Fruit fly (Drosophila melanogaster) whole organism, embryonic: ENCODE measurements around the gene CG2961.

ENCODE experiments used
- Abd-B ChIP-seq: fragments of 200-800 bp; sonication (Bioruptor generic); optimal IDR thresholded peaks from 2 replicates; lab custom pipeline; 2018; ENCODE audit warnings: missing biosample characterization, mild to moderate bottlenecking, missing genetic modification characterization, moderate library complexity
- Awh ChIP-seq: fragments of 200-800 bp; sonication (Bioruptor generic); IDR thresholded peaks from 2 replicates; pipeline ENCODE4, ENCODE4 v1.3.6; 2022; ENCODE audit warnings: missing biosample characterization, missing genetic modification characterization
- B-H1 ChIP-seq: fragments of 200-800 bp; sonication (Bioruptor generic); IDR thresholded peaks from 3 replicates; pipeline ENCODE4 v1.3.6; 2022; ENCODE audit warnings: missing biosample characterization, missing genetic modification characterization
- BEAF-32 ChIP-seq: fragments of 200-800 bp; sonication (Bioruptor generic); optimal IDR thresholded peaks from 3 replicates; lab custom pipeline; 2017; ENCODE audit warnings: missing biosample characterization, missing genetic modification characterization, mild to moderate bottlenecking, moderate library complexity, missing genetic modification reagents
- CG10209 ChIP-seq: fragments of 200-800 bp; sonication (Bioruptor generic); optimal IDR thresholded peaks from 3 replicates; lab custom pipeline; 2017; ENCODE audit warnings: missing biosample characterization, mild to moderate bottlenecking, missing genetic modification characterization, missing genetic modification reagents
- CG10959 ChIP-seq: fragments of 200-800 bp; sonication (Bioruptor generic); IDR thresholded peaks from 2 replicates; pipeline ENCODE4 v1.3.6; 2022; ENCODE audit warnings: missing biosample characterization, missing genetic modification characterization
- CG11398 ChIP-seq: fragments of 200-800 bp; sonication (Bioruptor generic); optimal IDR thresholded peaks from 2 replicates; lab custom pipeline; 2016; ENCODE audit warnings: missing biosample characterization, missing genetic modification characterization
- CG13123 ChIP-seq: fragments of 200-800 bp; sonication (Bioruptor generic); optimal IDR thresholded peaks from 2 replicates; lab custom pipeline; 2016; ENCODE audit warnings: missing biosample characterization, missing genetic modification characterization
- CG13624 ChIP-seq: fragments of 200-800 bp; sonication (Bioruptor generic); optimal IDR thresholded peaks from 2 replicates; lab custom pipeline; 2016; ENCODE audit warnings: missing biosample characterization, missing genetic modification characterization
- CG14441 ChIP-seq: fragments of 200-800 bp; sonication (Bioruptor generic); IDR thresholded peaks from 2 replicates; pipeline ENCODE4 v1.3.6; 2022; ENCODE audit warnings: missing biosample characterization, missing genetic modification characterization
- CG16815 ChIP-seq: fragments of 200-800 bp; sonication (Bioruptor generic); optimal IDR thresholded peaks from 3 replicates; lab custom pipeline; 2017; ENCODE audit warnings: missing biosample characterization, mild to moderate bottlenecking, missing genetic modification characterization
- CG18011 ChIP-seq: fragments of 200-800 bp; sonication (Bioruptor generic); optimal IDR thresholded peaks from 2 replicates; lab custom pipeline; 2017; ENCODE audit warnings: missing biosample characterization, missing genetic modification characterization, mild to moderate bottlenecking, moderate library complexity, missing genotype
- CG33557 ChIP-seq: fragments of 200-800 bp; sonication (Bioruptor generic); optimal IDR thresholded peaks from 2 replicates; lab custom pipeline; 2019; ENCODE audit warnings: missing biosample characterization, mild to moderate bottlenecking, missing genetic modification characterization, moderate library complexity
- CG3726 ChIP-seq: fragments of 200-800 bp; sonication (Bioruptor generic); IDR thresholded peaks from 3 replicates; pipeline ENCODE4, ENCODE4 v1.3.6; 2022; ENCODE audit warnings: missing biosample characterization, missing genetic modification characterization
- CG6765 ChIP-seq: fragments of 200-800 bp; sonication (Bioruptor generic); optimal IDR thresholded peaks from 3 replicates; lab custom pipeline; 2017; ENCODE audit warnings: missing biosample characterization, mild to moderate bottlenecking, missing genetic modification characterization
- CG7556 ChIP-seq: fragments of 200-800 bp; sonication (Bioruptor generic); optimal IDR thresholded peaks from 2 replicates; lab custom pipeline; 2017; ENCODE audit warnings: missing biosample characterization, mild to moderate bottlenecking, missing genetic modification characterization
- CG7786 ChIP-seq: fragments of 200-800 bp; sonication (Bioruptor generic); optimal IDR thresholded peaks from 2 replicates; lab custom pipeline; 2016; ENCODE audit warnings: missing biosample characterization, missing genetic modification characterization
- CG7928 ChIP-seq: fragments of 200-800 bp; sonication (Bioruptor generic); optimal IDR thresholded peaks from 2 replicates; lab custom pipeline; 2017; ENCODE audit warnings: missing biosample characterization, mild to moderate bottlenecking, missing genetic modification characterization
- CG8089 ChIP-seq: fragments of 200-800 bp; sonication (Bioruptor generic); optimal IDR thresholded peaks from 3 replicates; lab custom pipeline; 2016; ENCODE audit warnings: missing biosample characterization, missing genetic modification characterization
- CkIIα-i1 ChIP-seq: fragments of 200-800 bp; sonication (Bioruptor generic); IDR thresholded peaks from 2 replicates; pipeline ENCODE4 v1.3.6; 2022; ENCODE audit warnings: missing biosample characterization, missing genetic modification characterization
- Doc3 ChIP-seq: fragments of 200-800 bp; sonication (Bioruptor generic); IDR thresholded peaks from 3 replicates; pipeline ENCODE4 v1.3.6; 2022; ENCODE audit warnings: missing biosample characterization, missing genetic modification characterization; ENCODE audit not compliant: partially characterized antibody
- H2.0 ChIP-seq: fragments of 200-800 bp; sonication (Bioruptor generic); IDR thresholded peaks from 2 replicates; pipeline ENCODE4 v1.3.6; 2022; ENCODE audit warnings: missing biosample characterization, missing genetic modification characterization
- HLH3B ChIP-seq: fragments of 200-800 bp; sonication (Bioruptor generic); IDR thresholded peaks from 2 replicates; pipeline ENCODE4 v1.3.6; 2022; ENCODE audit warnings: missing biosample characterization, missing genetic modification characterization
- Lim3 ChIP-seq: fragments of 200-800 bp; sonication (Bioruptor generic); IDR thresholded peaks from 2 replicates; pipeline ENCODE4 v1.3.6; 2022; ENCODE audit warnings: missing biosample characterization, missing genetic modification characterization
- Mrtf ChIP-seq: fragments of 200-800 bp; sonication (Bioruptor generic); IDR thresholded peaks from 3 replicates; pipeline ENCODE4 v1.3.6; 2022; ENCODE audit warnings: missing biosample characterization, missing genetic modification characterization
- Ptx1 ChIP-seq: fragments of 200-800 bp; sonication (Bioruptor generic); IDR thresholded peaks from 2 replicates; pipeline ENCODE4 v1.3.6; 2022; ENCODE audit warnings: missing biosample characterization, missing genetic modification characterization
- Sry-β ChIP-seq: fragments of 200-800 bp; sonication (Bioruptor generic); optimal IDR thresholded peaks from 2 replicates; lab custom pipeline; 2018; ENCODE audit warnings: missing biosample characterization, mild to moderate bottlenecking, missing genetic modification characterization, moderate library complexity
- bowl ChIP-seq: fragments of 200-800 bp; sonication (Bioruptor generic); IDR thresholded peaks from 2 replicates; pipeline ENCODE4 v1.3.6; 2022; ENCODE audit warnings: missing biosample characterization, missing genetic modification characterization
- bsh ChIP-seq, 2 experiments: fragments of 200-800 bp; sonication (Bioruptor generic); optimal IDR thresholded peaks; 2 replicates each; lab custom pipeline; 2017 to 2018; ENCODE audit warnings: mild to moderate bottlenecking in 2 of 2, missing biosample characterization in 2 of 2, missing genetic modification characterization in 2 of 2, moderate library complexity in 1 of 2
- cad ChIP-seq: fragments of >200 bp; optimal IDR thresholded peaks from 2 replicates; lab custom pipeline; 2017; ENCODE audit warnings: missing biosample characterization, missing genetic modification characterization
- chinmo ChIP-seq: fragments of 200-800 bp; sonication (Bioruptor generic); IDR thresholded peaks from 4 replicates; pipeline ENCODE4 v1.3.6; 2022; ENCODE audit warnings: missing biosample characterization, missing genetic modification characterization; ENCODE audit not compliant: partially characterized antibody
- crp ChIP-seq, 2 experiments: fragments of 200-800 bp; sonication (Bioruptor generic); optimal IDR thresholded peaks; 2 replicates in 1 of 2; 3 replicates in 1 of 2; lab custom pipeline; 2017; ENCODE audit warnings: missing biosample characterization in 2 of 2, missing genetic modification characterization in 2 of 2, mild to moderate bottlenecking in 1 of 2, moderate library complexity in 1 of 2
- da ChIP-seq: fragments of 200-800 bp; sonication (Bioruptor generic); optimal IDR thresholded peaks from 2 replicates; lab custom pipeline; 2016; ENCODE audit warnings: missing biosample characterization, missing genetic modification characterization
- en ChIP-seq: fragments of 200-800 bp; sonication (Bioruptor generic); optimal IDR thresholded peaks from 2 replicates; lab custom pipeline; 2016; ENCODE audit warnings: missing biosample characterization, missing genetic modification characterization
- fd64A ChIP-seq: fragments of 200-800 bp; sonication (Bioruptor generic); optimal IDR thresholded peaks from 3 replicates; lab custom pipeline; 2018; ENCODE audit warnings: missing biosample characterization, mild to moderate bottlenecking, missing genetic modification characterization
- her ChIP-seq: fragments of 200-800 bp; sonication (Bioruptor generic); optimal IDR thresholded peaks from 2 replicates; lab custom pipeline; 2016; ENCODE audit warnings: missing biosample characterization, missing genetic modification characterization
- knrl ChIP-seq: fragments of 200-800 bp; sonication (Bioruptor generic); IDR thresholded peaks from 3 replicates; pipeline ENCODE4 v1.3.6; 2022; ENCODE audit warnings: missing biosample characterization, missing genetic modification characterization; ENCODE audit not compliant: partially characterized antibody
- pho ChIP-seq: fragments of 200-800 bp; sonication (Bioruptor generic); optimal IDR thresholded peaks from 2 replicates; lab custom pipeline; 2016; ENCODE audit warnings: missing biosample characterization, missing genetic modification characterization
- pita ChIP-seq: fragments of 200-800 bp; sonication (Bioruptor generic); optimal IDR thresholded peaks from 2 replicates; lab custom pipeline; 2017; ENCODE audit warnings: missing biosample characterization, mild to moderate bottlenecking, missing genetic modification characterization
- pros ChIP-seq: fragments of 200-800 bp; sonication (Bioruptor generic); optimal IDR thresholded peaks from 3 replicates; lab custom pipeline; 2019; ENCODE audit warnings: missing biosample characterization, mild to moderate bottlenecking, missing genetic modification characterization, moderate library complexity
- repo ChIP-seq: fragments of 200-800 bp; sonication (Bioruptor generic); optimal IDR thresholded peaks from 2 replicates; lab custom pipeline; 2016; ENCODE audit warnings: missing biosample characterization, missing genetic modification characterization
- sens ChIP-seq: fragments of 200-800 bp; sonication (Bioruptor generic); peaks from one replicate; lab custom pipeline; 2016; ENCODE audit warnings: missing biosample characterization, missing genetic modification characterization
- sim ChIP-seq: fragments of 200-800 bp; sonication (Bioruptor generic); IDR thresholded peaks from 2 replicates; pipeline ENCODE4 v1.3.6; 2022; ENCODE audit warnings: missing biosample characterization, missing genetic modification characterization
- sima ChIP-seq: fragments of 200-800 bp; sonication (Bioruptor generic); optimal IDR thresholded peaks from 2 replicates; lab custom pipeline; 2016; ENCODE audit warnings: missing biosample characterization, missing genetic modification characterization
- slbo ChIP-seq: fragments of 200-800 bp; sonication (Bioruptor generic); IDR thresholded peaks from 2 replicates; pipeline ENCODE4 v1.3.6; 2022; ENCODE audit warnings: missing biosample characterization, missing genetic modification characterization
- tap ChIP-seq: fragments of 200-800 bp; optimal IDR thresholded peaks from 3 replicates; lab custom pipeline; 2019; ENCODE audit warnings: missing biosample characterization, mild to moderate bottlenecking, missing genetic modification characterization, moderate library complexity
- tll ChIP-seq, 2 experiments: fragments of 200-800 bp in 1 of 2; fragments of >200 bp in 1 of 2; sonication (Bioruptor generic) in 1 of 2; optimal IDR thresholded peaks; 2 replicates each; lab custom pipeline; 2017 to 2019; ENCODE audit warnings: missing biosample characterization in 2 of 2, missing genetic modification characterization in 2 of 2, mild to moderate bottlenecking in 1 of 2, moderate library complexity in 1 of 2
- tna ChIP-seq: fragments of 200-800 bp; sonication (Bioruptor generic); IDR thresholded peaks from 2 replicates; pipeline ENCODE4 v1.3.6; 2022; ENCODE audit warnings: missing biosample characterization, missing genetic modification characterization; ENCODE audit not compliant: partially characterized antibody
- toy ChIP-seq: fragments of 200-800 bp; sonication (Bioruptor generic); IDR thresholded peaks from 2 replicates; pipeline ENCODE4 v1.3.6; 2022; ENCODE audit warnings: missing biosample characterization, missing genetic modification characterization
- tup ChIP-seq: fragments of 200-800 bp; sonication (Bioruptor generic); optimal IDR thresholded peaks from 2 replicates; lab custom pipeline; 2016; ENCODE audit warnings: missing biosample characterization, mild to moderate bottlenecking, missing genetic modification characterization, moderate library complexity
- zf30C ChIP-seq: fragments of 200-800 bp; sonication (Bioruptor generic); optimal IDR thresholded peaks from 3 replicates; lab custom pipeline; 2018; ENCODE audit warnings: missing biosample characterization, mild to moderate bottlenecking, missing genetic modification characterization

CG2961 gene

dm6 chrX:10232497-10232896, 383 bp downstream of the CG2961 start (continued):
- peak; percentile 82 for TF ChIP-seq tap (tag; lab: Kevin White, UChicago)
- peak; percentile 59 for TF ChIP-seq CG13624 (GFP tag; lab: Kevin White, UChicago)
- TF ChIP-seq repo (GFP tag; lab: Kevin White, UChicago), result no peak
- TF ChIP-seq CG7556 (GFP tag; lab: Kevin White, UChicago), result peak; percentile 85
- peak; percentile 54 for TF ChIP-seq CG10209 (GFP tag; lab: Kevin White, UChicago)
- TF ChIP-seq bowl (GFP tag; lab: Robert Waterston, UW), result peak; percentile 36; the same call in 1 of the 2 replicates
- peak; percentile 7 for TF ChIP-seq her (GFP tag; lab: Kevin White, UChicago)
- TF ChIP-seq HLH3B, result peak; percentile 53
- peak; percentile 77 for TF ChIP-seq Ptx1 (GFP tag; lab: Robert Waterston, UW)
- TF ChIP-seq toy, result no peak
- peak; percentile 46 for TF ChIP-seq CG11398 (GFP tag; lab: Kevin White, UChicago)
- TF ChIP-seq slbo (GFP tag; lab: Robert Waterston, UW), result peak; percentile 72
- peak; percentile 66; the same call in 2 of the 3 replicates for TF ChIP-seq Mrtf
- no peak for TF ChIP-seq CG7928 (GFP tag; lab: Kevin White, UChicago)
- peak; percentile 71 for TF ChIP-seq CG14441 (GFP tag; lab: Robert Waterston, UW)
- peak in 1 of 2 experiments; percentile 56 for TF ChIP-seq bsh (GFP tag; optimal IDR thresholded peaks at IDR 0.05; lab: Kevin White, UChicago)
- TF ChIP-seq sens, result peak; percentile 91
- TF ChIP-seq zf30C (GFP tag; lab: Kevin White, UChicago), result no peak
- TF ChIP-seq tll (GFP tag; optimal IDR thresholded peaks at IDR 0.05; lab: Kevin White, UChicago), result no peak
- TF ChIP-seq B-H1 (GFP tag; lab: Robert Waterston, UW), result peak; percentile 53
- peak; percentile 66 for TF ChIP-seq Abd-B (GFP tag; lab: Kevin White, UChicago)
- TF ChIP-seq cad (GFP tag; lab: Kevin White, UChicago), result no peak
- no peak for TF ChIP-seq knrl
- no peak for TF ChIP-seq chinmo
- no peak for TF ChIP-seq Doc3 (GFP tag; lab: Robert Waterston, UW)
- peak; percentile 47 for TF ChIP-seq CG7786 (GFP tag; lab: Kevin White, UChicago)
- peak in 1 of 2 experiments; percentile 22 for TF ChIP-seq crp (GFP tag; optimal IDR thresholded peaks at IDR 0.05; lab: Kevin White, UChicago)
- TF ChIP-seq tna, result no peak
- 0 out of 3 replicates have a peak, but pooled peaks have one; percentile 59 for TF ChIP-seq CG3726 (GFP tag; lab: Robert Waterston, UW)
- peak; percentile 8 for TF ChIP-seq en (GFP tag; lab: Kevin White, UChicago)
- no peak for TF ChIP-seq CG33557
- TF ChIP-seq CG6765 (GFP tag; lab: Kevin White, UChicago), result peak; percentile 38
- no peak for TF ChIP-seq da
- TF ChIP-seq CG10959 (GFP tag; lab: Robert Waterston, UW), result no peak
- peak; percentile 33 for TF ChIP-seq CG13123
- TF ChIP-seq Lim3 (GFP tag; lab: Robert Waterston, UW), result 0 out of 2 replicates have a peak, but pooled peaks have one; percentile 17
- TF ChIP-seq sim, result no peak
- TF ChIP-seq CG18011 (GFP tag; lab: Kevin White, UChicago), result peak; percentile 51
- peak; percentile 19 for TF ChIP-seq CG16815 (GFP tag; lab: Kevin White, UChicago)
- peak; percentile 63 for TF ChIP-seq pho (GFP tag; lab: Kevin White, UChicago)
- TF ChIP-seq Awh (GFP tag; lab: Robert Waterston, UW), result peak; percentile 51; the same call in 1 of the 2 replicates
- no peak for TF ChIP-seq tup
- TF ChIP-seq pros, result no peak
- TF ChIP-seq pita (GFP tag; lab: Kevin White, UChicago), result no peak
- TF ChIP-seq BEAF-32 (GFP tag; lab: Kevin White, UChicago), result no peak
- TF ChIP-seq fd64A, result no peak
- TF ChIP-seq sima (GFP tag; lab: Kevin White, UChicago), result peak; percentile 28
- no peak for TF ChIP-seq CG8089 (GFP tag; lab: Kevin White, UChicago)
- TF ChIP-seq H2.0 (GFP tag; lab: Robert Waterston, UW), result peak; percentile 49; the same call in 1 of the 2 replicates
- TF ChIP-seq CkIIα-i1 (GFP tag; lab: Robert Waterston, UW), result no peak
- no peak for TF ChIP-seq Sry-β (GFP tag; lab: Kevin White, UChicago)
